Worm (Caenorhabditis elegans) whole organism, L2 larva: Measurements from ENCODE around the gene rfc-2.

Source experiments
- ZK546.5 ChIP-seq: sonication (generic microtip); optimal IDR thresholded peaks from 2 replicates; lab custom pipeline; 2017; ENCODE audit warnings: missing biosample characterization, missing genetic modification characterization
- ama-1 ChIP-seq: fragments of 150-350 bp; optimal IDR thresholded peaks from 2 replicates; lab custom pipeline; 2018; ENCODE audit warnings: inconsistent platforms
- ceh-16 ChIP-seq: fragments of 150-350 bp; optimal IDR thresholded peaks from 2 replicates; lab custom pipeline; 2014; ENCODE audit warnings: missing biosample characterization, missing genetic modification characterization
- egl-27 ChIP-seq: sonication (generic microtip); optimal IDR thresholded peaks from 3 replicates; lab custom pipeline; 2017; ENCODE audit warnings: missing biosample characterization, missing genetic modification reagents, missing genetic modification characterization
- elt-3 ChIP-seq: sonication (generic microtip); optimal IDR thresholded peaks from 2 replicates; lab custom pipeline; 2017; ENCODE audit warnings: missing biosample characterization, missing genetic modification characterization
- lin-13 ChIP-seq: fragments of 150-350 bp; optimal IDR thresholded peaks from 2 replicates; lab custom pipeline; 2014; ENCODE audit warnings: missing biosample characterization, missing genetic modification reagents, missing genetic modification characterization
- lin-39 ChIP-seq: fragments of 150-350 bp; optimal IDR thresholded peaks from 2 replicates; lab custom pipeline; 2014; ENCODE audit warnings: missing biosample characterization, missing genetic modification reagents, missing genetic modification characterization
- lsy-2 ChIP-seq, 2 experiments: fragments of 150-350 bp in 1 of 2; sonication (generic microtip) in 1 of 2; optimal IDR thresholded peaks; 2 replicates each; lab custom pipeline; 2014 to 2017; ENCODE audit warnings: missing biosample characterization in 2 of 2, missing genetic modification characterization in 2 of 2
- nhr-11 ChIP-seq: fragments of 150-350 bp; optimal IDR thresholded peaks from 2 replicates; lab custom pipeline; 2014; ENCODE audit warnings: missing biosample characterization, missing genetic modification characterization
- nhr-23 ChIP-seq: fragments of 150-350 bp; optimal IDR thresholded peaks from 2 replicates; lab custom pipeline; 2014; ENCODE audit warnings: missing biosample characterization, missing genetic modification reagents, missing genetic modification characterization
- nhr-77 ChIP-seq: fragments of 150-350 bp; optimal IDR thresholded peaks from 2 replicates; lab custom pipeline; 2014; ENCODE audit warnings: missing biosample characterization, missing genetic modification characterization
- snpc-4 ChIP-seq: fragments of 150-350 bp; optimal IDR thresholded peaks from 2 replicates; lab custom pipeline; 2014; ENCODE audit warnings: missing biosample characterization, missing genetic modification characterization
- unc-39 ChIP-seq: fragments of 150-350 bp; optimal IDR thresholded peaks from 2 replicates; lab custom pipeline; 2014; ENCODE audit warnings: missing biosample characterization, missing genetic modification characterization
- ztf-11 ChIP-seq: sonication (generic microtip); optimal IDR thresholded peaks from 2 replicates; lab custom pipeline; 2017; ENCODE audit warnings: missing biosample characterization, missing genetic modification characterization

- TF ChIP-seq lin-13 (no peak), snpc-4 (tag; lab: Kevin White, UChicago) (no peak), unc-39 (no peak), lin-39 (no peak), elt-3 (no peak), nhr-77 (tag; lab: Kevin White, UChicago) (no peak), nhr-23 (no peak), lsy-2 (tag; optimal IDR thresholded peaks at IDR 0.05; lab: Kevin White, UChicago) (no peak), ztf-11 (tag; lab: Kevin White, UChicago) (no peak), nhr-11 (no peak), ceh-16 (tag; lab: Kevin White, UChicago) (no peak), ZK546.5 (tag; lab: Kevin White, UChicago) (no peak), ama-1 (lab: Kevin White, UChicago) (no peak), egl-27 (tag; lab: Kevin White, UChicago) (no peak)
These were observed 12.0 kb downstream of the rfc-2 start, which contains the start of gene col-105 for ce11 chrIV:1359125-1359524.
